Fruit fly (Drosophila melanogaster) whole organism, embryonic: Measurements from ENCODE around the gene Hr38.

Source experiments
- B-H1 ChIP-seq: fragments of 200-800 bp; sonication (Bioruptor generic); IDR thresholded peaks from 3 replicates; pipeline ENCODE4 v1.3.6; 2022; ENCODE audit warnings: missing biosample characterization, missing genetic modification characterization
- B-H2 ChIP-seq: fragments of 200-800 bp; sonication (Bioruptor generic); optimal IDR thresholded peaks from 2 replicates; lab custom pipeline; 2018; ENCODE audit warnings: missing biosample characterization, mild to moderate bottlenecking, missing genetic modification characterization
- CG10274 ChIP-seq: fragments of 200-800 bp; sonication (Bioruptor generic); optimal IDR thresholded peaks from 3 replicates; lab custom pipeline; 2017; ENCODE audit warnings: missing biosample characterization, mild to moderate bottlenecking, missing genetic modification characterization
- CG11085 ChIP-seq: fragments of 200-800 bp; sonication (Bioruptor generic); IDR thresholded peaks from 2 replicates; pipeline ENCODE4 v1.3.6; 2022; ENCODE audit warnings: missing biosample characterization, missing genetic modification characterization
- CG11247 ChIP-seq: fragments of 200-800 bp; sonication (Bioruptor generic); IDR thresholded peaks from 2 replicates; pipeline ENCODE4 v1.3.6; 2022; ENCODE audit warnings: missing biosample characterization, missing genetic modification characterization
- CG11456 ChIP-seq: fragments of 200-800 bp; sonication (Bioruptor generic); IDR thresholded peaks from 3 replicates; pipeline ENCODE4 v1.3.6; 2022; ENCODE audit warnings: missing biosample characterization, missing genetic modification characterization
- CG12155 ChIP-seq: fragments of 200-800 bp; sonication (Bioruptor generic); optimal IDR thresholded peaks from 3 replicates; lab custom pipeline; 2016; ENCODE audit warnings: missing biosample characterization, missing genetic modification characterization
- CG12236 ChIP-seq: fragments of 200-800 bp; sonication (Bioruptor generic); optimal IDR thresholded peaks from 2 replicates; lab custom pipeline; 2016; ENCODE audit warnings: missing biosample characterization, missing genetic modification characterization
- CG13123 ChIP-seq: fragments of 200-800 bp; sonication (Bioruptor generic); optimal IDR thresholded peaks from 2 replicates; lab custom pipeline; 2016; ENCODE audit warnings: missing biosample characterization, missing genetic modification characterization
- CG14667 ChIP-seq: fragments of 200-800 bp; sonication (Bioruptor generic); IDR thresholded peaks from 2 replicates; pipeline ENCODE4 v1.3.6; 2022; ENCODE audit warnings: missing biosample characterization, missing genetic modification characterization
- CG14710 ChIP-seq: fragments of 200-800 bp; sonication (Bioruptor generic); optimal IDR thresholded peaks from 3 replicates; lab custom pipeline; 2019; ENCODE audit warnings: missing biosample characterization, mild to moderate bottlenecking, missing genetic modification characterization, moderate library complexity
- CG15011 ChIP-seq: fragments of 200-800 bp; sonication (Bioruptor generic); optimal IDR thresholded peaks from 3 replicates; lab custom pipeline; 2018; ENCODE audit warnings: missing biosample characterization, mild to moderate bottlenecking, missing genetic modification characterization
- CG15696 ChIP-seq: fragments of 200-800 bp; sonication (Bioruptor generic); optimal IDR thresholded peaks from 2 replicates; lab custom pipeline; 2019; ENCODE audit warnings: missing biosample characterization, mild to moderate bottlenecking, missing genetic modification characterization, moderate library complexity
- CG1602 ChIP-seq: fragments of 200-800 bp; sonication (Bioruptor generic); optimal IDR thresholded peaks from 3 replicates; lab custom pipeline; 2016; ENCODE audit warnings: missing biosample characterization, missing genetic modification characterization
- CG17186 ChIP-seq: fragments of 200-800 bp; sonication (Bioruptor generic); optimal IDR thresholded peaks from 3 replicates; lab custom pipeline; 2017; ENCODE audit warnings: missing biosample characterization, missing genetic modification reagents, missing genetic modification characterization
- CG17328 ChIP-seq: fragments of 200-800 bp; sonication (Bioruptor generic); IDR thresholded peaks from 2 replicates; pipeline ENCODE4 v1.3.6; 2022; ENCODE audit warnings: missing biosample characterization, missing genetic modification characterization
- CG1832 ChIP-seq: fragments of 200-800 bp; sonication (Bioruptor generic); optimal IDR thresholded peaks from 2 replicates; lab custom pipeline; 2017; ENCODE audit warnings: missing biosample characterization, mild to moderate bottlenecking, missing genetic modification characterization, inconsistent platforms
- CG18764 ChIP-seq: fragments of 200-800 bp; sonication (Bioruptor generic); optimal IDR thresholded peaks from 3 replicates; lab custom pipeline; 2016; ENCODE audit warnings: missing biosample characterization, missing genetic modification characterization
- CG2120 ChIP-seq: fragments of 200-800 bp; sonication (Bioruptor generic); optimal IDR thresholded peaks from 3 replicates; lab custom pipeline; 2016; ENCODE audit warnings: missing biosample characterization, missing genetic modification characterization
- CG31224 ChIP-seq: fragments of 200-800 bp; sonication (Bioruptor generic); IDR thresholded peaks from 2 replicates; pipeline ENCODE4 v1.3.6; 2022; ENCODE audit warnings: missing biosample characterization, missing genetic modification characterization
- CG4404 ChIP-seq: fragments of 200-800 bp; sonication (Bioruptor generic); IDR thresholded peaks from 2 replicates; pipeline ENCODE4 v1.3.6; 2022; ENCODE audit warnings: missing biosample characterization, missing genetic modification characterization
- CG4424 ChIP-seq: fragments of 200-800 bp; sonication (Bioruptor generic); optimal IDR thresholded peaks from 3 replicates; lab custom pipeline; 2016; ENCODE audit warnings: missing biosample characterization, missing genetic modification characterization
- CG4730 ChIP-seq: fragments of 200-800 bp; sonication (Bioruptor generic); IDR thresholded peaks from 2 replicates; pipeline ENCODE4 v1.3.6; 2022; ENCODE audit warnings: missing biosample characterization, missing genetic modification characterization
- CG5180 ChIP-seq: fragments of 200-800 bp; sonication (Bioruptor generic); optimal IDR thresholded peaks from 3 replicates; lab custom pipeline; 2017; ENCODE audit warnings: missing biosample characterization, missing genetic modification characterization, mild to moderate bottlenecking, moderate library complexity, missing genetic modification reagents
- CG7786 ChIP-seq: fragments of 200-800 bp; sonication (Bioruptor generic); optimal IDR thresholded peaks from 2 replicates; lab custom pipeline; 2016; ENCODE audit warnings: missing biosample characterization, missing genetic modification characterization
- CG7987 ChIP-seq: fragments of 200-800 bp; sonication (Bioruptor generic); optimal IDR thresholded peaks from 2 replicates; lab custom pipeline; 2018; ENCODE audit warnings: missing biosample characterization, mild to moderate bottlenecking, missing genetic modification characterization, moderate library complexity
- CTCF ChIP-seq: fragments of 200-800 bp; sonication (Bioruptor generic); optimal IDR thresholded peaks from 2 replicates; lab custom pipeline; 2017; ENCODE audit warnings: missing biosample characterization, mild to moderate bottlenecking, missing genetic modification characterization, moderate library complexity
- Ets65A ChIP-seq: fragments of 200-800 bp; sonication (Bioruptor generic); peaks from one replicate; lab custom pipeline; 2016; ENCODE audit warnings: missing biosample characterization, missing genetic modification characterization
- Ets97D ChIP-seq: fragments of 200-800 bp; sonication (Bioruptor generic); optimal IDR thresholded peaks from 3 replicates; lab custom pipeline; 2016; ENCODE audit warnings: missing biosample characterization, missing genetic modification characterization
- Gsc ChIP-seq: fragments of 200-800 bp; sonication (Bioruptor generic); IDR thresholded peaks from 2 replicates; pipeline ENCODE4 v1.3.6; 2022; ENCODE audit warnings: missing biosample characterization, missing genetic modification characterization
- HLH54F ChIP-seq: fragments of 200-800 bp; sonication (Bioruptor generic); optimal IDR thresholded peaks from 3 replicates; lab custom pipeline; 2016; ENCODE audit warnings: missing biosample characterization, missing genetic modification characterization
- Hmx ChIP-seq: fragments of 200-800 bp; sonication (Bioruptor generic); optimal IDR thresholded peaks from 2 replicates; lab custom pipeline; 2016; ENCODE audit warnings: missing biosample characterization, missing genetic modification characterization
- Meics ChIP-seq: fragments of 200-800 bp; sonication (Bioruptor generic); optimal IDR thresholded peaks from 2 replicates; lab custom pipeline; 2017; ENCODE audit warnings: missing biosample characterization, mild to moderate bottlenecking, missing genetic modification characterization
- Mes4 ChIP-seq: fragments of 200-800 bp; sonication (Bioruptor generic); optimal IDR thresholded peaks from 2 replicates; lab custom pipeline; 2016; ENCODE audit warnings: missing biosample characterization, missing genetic modification characterization
- Ptx1 ChIP-seq: fragments of 200-800 bp; sonication (Bioruptor generic); IDR thresholded peaks from 2 replicates; pipeline ENCODE4 v1.3.6; 2022; ENCODE audit warnings: missing biosample characterization, missing genetic modification characterization
- Trl ChIP-seq, 3 experiments: fragments of >200 bp in 2 of 3; fragments of 200-800 bp in 1 of 3; sonication (Bioruptor generic) in 1 of 3; optimal IDR thresholded peaks; 2 replicates in 1 of 3; 3 replicates in 2 of 3; lab custom pipeline; 2016 to 2017; ENCODE audit warnings: missing biosample characterization in 1 of 3, missing genetic modification characterization in 1 of 3
- Xbp1 ChIP-seq: fragments of 200-800 bp; sonication (Bioruptor generic); optimal IDR thresholded peaks from 3 replicates; lab custom pipeline; 2016; ENCODE audit warnings: missing biosample characterization, mild to moderate bottlenecking, missing genetic modification characterization
- aop ChIP-seq: fragments of 200-800 bp; sonication (Bioruptor generic); IDR thresholded peaks from 2 replicates; pipeline ENCODE4 v1.3.6; 2022; ENCODE audit warnings: missing biosample characterization, missing genetic modification characterization
- dm ChIP-seq: fragments of 200-800 bp; sonication (Bioruptor generic); optimal IDR thresholded peaks from 3 replicates; lab custom pipeline; 2016; ENCODE audit warnings: missing biosample characterization, missing genetic modification characterization
- dmrt11E ChIP-seq: fragments of 200-800 bp; sonication (Bioruptor generic); optimal IDR thresholded peaks from 3 replicates; lab custom pipeline; 2018; ENCODE audit warnings: missing biosample characterization, mild to moderate bottlenecking, missing genetic modification characterization, moderate library complexity
- dpn ChIP-seq, 2 experiments: fragments of 200-800 bp; sonication (Bioruptor generic); optimal IDR thresholded peaks; 3 replicates each; lab custom pipeline; 2016; ENCODE audit warnings: missing biosample characterization in 2 of 2, missing genetic modification characterization in 2 of 2
- gce ChIP-seq: fragments of 200-800 bp; sonication (Bioruptor generic); IDR thresholded peaks from 3 replicates; pipeline ENCODE4 v1.3.6; 2022; ENCODE audit warnings: missing biosample characterization, missing genetic modification characterization
- gt ChIP-seq: fragments of 200-800 bp; sonication (Bioruptor generic); IDR thresholded peaks from 2 replicates; pipeline ENCODE4 v1.3.6; 2022; ENCODE audit warnings: missing biosample characterization, missing genetic modification characterization
- lov ChIP-seq, 2 experiments: fragments of 200-800 bp in 1 of 2; fragments of >200 bp in 1 of 2; sonication (Bioruptor generic) in 1 of 2; IDR thresholded peaks in 1 of 2; optimal IDR thresholded peaks in 1 of 2; 2 replicates in 1 of 2; 3 replicates in 1 of 2; pipeline versions ENCODE4 v1.3.6 to Lab custom; 2017 to 2022; ENCODE audit warnings: missing biosample characterization in 1 of 2, missing genetic modification characterization in 1 of 2
- nerfin-2 ChIP-seq: fragments of 200-800 bp; sonication (Bioruptor generic); IDR thresholded peaks from 2 replicates; pipeline ENCODE4 v1.3.6; 2022; ENCODE audit warnings: missing biosample characterization, missing genetic modification characterization; ENCODE audit not compliant: partially characterized antibody
- pzg ChIP-seq: fragments of 200-800 bp; sonication (Bioruptor generic); optimal IDR thresholded peaks from 3 replicates; lab custom pipeline; 2018; ENCODE audit warnings: missing biosample characterization, mild to moderate bottlenecking, missing genetic modification characterization, moderate library complexity
- sob ChIP-seq: fragments of 200-800 bp; sonication (Bioruptor generic); IDR thresholded peaks from 2 replicates; pipeline ENCODE4 v1.3.6; 2022; ENCODE audit warnings: missing biosample characterization, missing genetic modification characterization
- tgo ChIP-seq: fragments of 200-800 bp; sonication (Bioruptor generic); IDR thresholded peaks from 3 replicates; pipeline ENCODE4 v1.3.6; 2022; ENCODE audit warnings: missing biosample characterization, missing genetic modification characterization
- tio ChIP-seq: fragments of 200-800 bp; sonication (Bioruptor generic); optimal IDR thresholded peaks from 2 replicates; lab custom pipeline; 2017; ENCODE audit warnings: missing biosample characterization, missing genetic modification characterization, inconsistent platforms
- unpg ChIP-seq: fragments of 200-800 bp; sonication (Bioruptor generic); optimal IDR thresholded peaks from 3 replicates; lab custom pipeline; 2018; ENCODE audit warnings: missing biosample characterization, mild to moderate bottlenecking, missing genetic modification characterization, moderate library complexity

Hr38 gene

DNA sequence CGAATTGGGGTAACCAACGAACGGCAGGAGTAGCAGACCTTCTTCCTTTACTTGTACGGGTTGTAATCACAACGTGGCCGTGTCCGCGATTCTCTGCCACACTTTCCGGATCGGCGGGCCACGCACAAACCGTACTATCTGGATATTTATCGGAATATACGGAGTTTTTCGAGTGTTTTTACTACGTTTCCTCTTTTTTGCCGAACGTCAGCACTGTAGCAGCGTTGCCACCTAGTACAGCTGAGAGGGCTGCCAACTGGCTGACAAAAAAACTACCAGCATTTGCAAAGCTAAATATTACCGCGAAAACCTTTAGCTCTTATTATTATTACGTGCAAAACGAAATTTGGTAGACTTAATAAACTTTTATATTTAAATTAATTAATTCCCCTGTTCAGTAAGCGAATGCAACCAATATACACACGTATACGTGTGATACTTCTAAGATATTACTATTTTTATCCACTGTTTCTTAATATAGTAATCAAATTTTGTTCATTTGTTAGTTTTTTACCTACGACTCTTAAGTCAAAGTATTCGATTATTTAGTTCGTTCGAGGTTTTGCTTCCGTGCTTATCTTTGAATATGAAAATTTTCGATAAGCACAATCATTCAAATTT is 19.8 kb upstream of the Hr38 start, which contains the start of gene TM9SF2 (continued):
- TF ChIP-seq sob = 0 out of 2 replicates have a peak, but pooled peaks have one; percentile 38
- TF ChIP-seq CTCF (GFP tag; lab: Kevin White, UChicago) = no peak
- 0 out of 2 replicates have a peak, but pooled peaks have one; percentile 34 for TF ChIP-seq Ptx1 (GFP tag; lab: Robert Waterston, UW)
- peak; percentile 7 for TF ChIP-seq CG4424
- TF ChIP-seq Ets65A = peak; percentile 91
- TF ChIP-seq CG7987 (GFP tag; lab: Kevin White, UChicago) = no peak
- TF ChIP-seq CG13123 (GFP tag; lab: Kevin White, UChicago) = no peak
- TF ChIP-seq B-H2 (GFP tag; lab: Kevin White, UChicago) = peak; percentile 23
- peak; percentile 12; the same call in 1 of the 3 replicates for TF ChIP-seq B-H1
- no peak for TF ChIP-seq CG10274 (GFP tag; lab: Kevin White, UChicago)
- no peak for TF ChIP-seq CG4404
- peak; percentile 6 for TF ChIP-seq CG1602
- peak; percentile 66 for TF ChIP-seq Xbp1 (GFP tag; lab: Kevin White, UChicago)
- TF ChIP-seq nerfin-2 = no peak
- peak; percentile 36 for TF ChIP-seq CG17186
- no peak for TF ChIP-seq CG15011 (GFP tag; lab: Kevin White, UChicago)
- TF ChIP-seq CG11085 (GFP tag; lab: Robert Waterston, UW) = 0 out of 2 replicates have a peak, but pooled peaks have one; percentile 20
- 0 out of 3 replicates have a peak, but pooled peaks have one; percentile 10 for TF ChIP-seq gce (GFP tag; lab: Robert Waterston, UW)
- TF ChIP-seq CG31224 (GFP tag; lab: Robert Waterston, UW) = 0 out of 2 replicates have a peak, but pooled peaks have one; percentile 28
- 0 out of 2 replicates have a peak, but pooled peaks have one; percentile 13 for TF ChIP-seq CG11247 (GFP tag; lab: Robert Waterston, UW)
- TF ChIP-seq dm (GFP tag; lab: Kevin White, UChicago) = peak; percentile 7
- peak; percentile 61 for TF ChIP-seq Meics (GFP tag; lab: Kevin White, UChicago)
- TF ChIP-seq CG15696 (tag; lab: Kevin White, UChicago) = peak; percentile 29
- TF ChIP-seq CG14667 (GFP tag; lab: Robert Waterston, UW) = 0 out of 2 replicates have a peak, but pooled peaks have one; percentile 11
- no peak for TF ChIP-seq tgo (GFP tag; lab: Robert Waterston, UW)
- peak; percentile 21; the same call in 1 of the 2 replicates for TF ChIP-seq CG17328 (GFP tag; lab: Robert Waterston, UW)
- peak; percentile 38 for TF ChIP-seq HLH54F
- TF ChIP-seq CG4730 (GFP tag; lab: Robert Waterston, UW) = 0 out of 2 replicates have a peak, but pooled peaks have one; percentile 39
- no peak for TF ChIP-seq CG5180
- no peak for TF ChIP-seq CG18764 (GFP tag; lab: Kevin White, UChicago)
- TF ChIP-seq dmrt11E (tag; lab: Kevin White, UChicago) = no peak
- TF ChIP-seq CG12236 (GFP tag; lab: Kevin White, UChicago) = no peak
- TF ChIP-seq CG2120 = peak; percentile 58
- TF ChIP-seq gt (GFP tag; lab: Robert Waterston, UW) = no peak
- TF ChIP-seq CG12155 = peak; percentile 22
- TF ChIP-seq Hmx = peak; percentile 4
- no peak for TF ChIP-seq CG1832
- peak; percentile 13 for TF ChIP-seq tio (GFP tag; lab: Kevin White, UChicago)
- TF ChIP-seq CG11456 = no peak; the same call in 2 of the 3 replicates
- TF ChIP-seq lov (optimal IDR thresholded peaks at IDR 0.05; lab: Kevin White, UChicago) = no peak
- no peak for TF ChIP-seq lov (GFP tag; IDR thresholded peaks at IDR 0.05; lab: Robert Waterston, UW)
- peak; percentile 49 for TF ChIP-seq pzg (GFP tag; lab: Kevin White, UChicago)
- no peak for TF ChIP-seq aop (GFP tag; lab: Robert Waterston, UW)
- no peak for TF ChIP-seq CG7786 (GFP tag; lab: Kevin White, UChicago)
- no peak for TF ChIP-seq Gsc
- peak in 1 of 2 experiments; percentile 11 for TF ChIP-seq dpn (GFP tag; optimal IDR thresholded peaks at IDR 0.05; lab: Kevin White, UChicago)
- TF ChIP-seq Trl (optimal IDR thresholded peaks at IDR 0.05; lab: Kevin White, UChicago) = no peak
- TF ChIP-seq Trl (GFP tag; optimal IDR thresholded peaks at IDR 0.05; lab: Kevin White, UChicago) = no peak
- peak; percentile 17 for TF ChIP-seq Ets97D (GFP tag; lab: Kevin White, UChicago)
- TF ChIP-seq Mes4 (GFP tag; lab: Kevin White, UChicago) = no peak
- TF ChIP-seq CG14710 (tag; lab: Kevin White, UChicago) = peak; percentile 27
- TF ChIP-seq unpg = no peak
